Worm (Caenorhabditis elegans) whole organism, L4 larva: ENCODE data around the gene apn-1.

Experiments used
- D1046.2 ChIP-seq: fragments of 200-800 bp; sonication (Bioruptor generic); IDR thresholded peaks from 2 replicates; pipeline ENCODE4 v1.3.6; 2022; ENCODE audit warnings: missing genetic modification characterization, missing compliant biosample characterization
- F10B5.3 ChIP-seq: sonication (generic microtip); optimal IDR thresholded peaks from 2 replicates; lab custom pipeline; 2016; ENCODE audit warnings: mild to moderate bottlenecking, missing genetic modification characterization, missing compliant biosample characterization
- F37D6.2 ChIP-seq: sonication (generic microtip); optimal IDR thresholded peaks from 2 replicates; lab custom pipeline; 2016; ENCODE audit warnings: mild to moderate bottlenecking, missing genetic modification characterization, missing compliant biosample characterization
- R02D3.7 ChIP-seq: fragments of 150-350 bp; sonication (generic microtip); optimal IDR thresholded peaks from 3 replicates; lab custom pipeline; 2014; ENCODE audit warnings: missing biosample characterization, missing genetic modification characterization
- T20F7.1 ChIP-seq: fragments of 200-800 bp; sonication (Bioruptor generic); optimal IDR thresholded peaks from 2 replicates; lab custom pipeline; 2018; ENCODE audit warnings: mild to moderate bottlenecking, missing genetic modification characterization, missing compliant biosample characterization
- T26A8.4 ChIP-seq: fragments of 200-800 bp; sonication (Bioruptor generic); IDR thresholded peaks from 2 replicates; pipeline ENCODE4 v1.3.6; 2022; ENCODE audit warnings: missing genetic modification characterization, missing compliant biosample characterization
- Y105C5A.15 ChIP-seq: fragments of 200-800 bp; sonication (Bioruptor generic); IDR thresholded peaks from 2 replicates; pipeline ENCODE4 v1.3.6; 2022; ENCODE audit warnings: missing genetic modification characterization, missing compliant biosample characterization
- ZK546.5 ChIP-seq, 2 experiments: sonication (generic microtip); optimal IDR thresholded peaks; 2 replicates each; lab custom pipeline; 2017; ENCODE audit warnings: missing biosample characterization in 2 of 2, missing genetic modification characterization in 2 of 2
- aly-2 ChIP-seq: sonication (generic microtip); optimal IDR thresholded peaks from 2 replicates; lab custom pipeline; 2018; ENCODE audit warnings: missing biosample characterization, missing genetic modification characterization
- ama-1 ChIP-seq: fragments of 150-350 bp; optimal IDR thresholded peaks from 2 replicates; lab custom pipeline; 2014; ENCODE audit warnings: inconsistent platforms, mixed read lengths
- ceh-20 ChIP-seq: fragments of 200-800 bp; sonication (Bioruptor generic); IDR thresholded peaks from 2 replicates; pipeline ENCODE4 v1.3.6; 2022; ENCODE audit warnings: missing genetic modification reagents, missing genetic modification characterization, missing compliant biosample characterization
- ceh-28 ChIP-seq: fragments of 150-350 bp; optimal IDR thresholded peaks from 2 replicates; lab custom pipeline; 2014; ENCODE audit warnings: missing biosample characterization, missing genetic modification reagents, missing genetic modification characterization
- ceh-62 ChIP-seq: sonication (generic microtip); optimal IDR thresholded peaks from 2 replicates; lab custom pipeline; 2017; ENCODE audit warnings: missing biosample characterization, missing genetic modification characterization
- ceh-82 ChIP-seq: sonication (generic microtip); optimal IDR thresholded peaks from 2 replicates; lab custom pipeline; 2017; ENCODE audit warnings: missing biosample characterization, missing genetic modification characterization
- cey-2 ChIP-seq: sonication (generic microtip); optimal IDR thresholded peaks from 3 replicates; lab custom pipeline; 2017; ENCODE audit warnings: missing genetic modification characterization, mild to moderate bottlenecking, missing compliant biosample characterization, antibody characterized with exemption, borderline replicate concordance; ENCODE audit not compliant: insufficient read depth
- daf-19 ChIP-seq: fragments of 200-800 bp; sonication (Bioruptor generic); conservative IDR thresholded peaks from 2 replicates; pipeline ENCODE4 v1.3.6; 2022; ENCODE audit warnings: missing genetic modification characterization, missing compliant biosample characterization
- dpl-1 ChIP-seq: fragments of 150-350 bp; optimal IDR thresholded peaks from 2 replicates; lab custom pipeline; 2014; ENCODE audit warnings: missing biosample characterization, missing genetic modification reagents, missing genetic modification characterization
- duxl-1 ChIP-seq: sonication (generic microtip); optimal IDR thresholded peaks from 2 replicates; lab custom pipeline; 2016; ENCODE audit warnings: mild to moderate bottlenecking, missing genetic modification characterization, moderate library complexity, missing compliant biosample characterization; ENCODE audit not compliant: poor library complexity
- egl-27 ChIP-seq: sonication (generic microtip); optimal IDR thresholded peaks from 3 replicates; lab custom pipeline; 2017; ENCODE audit warnings: missing biosample characterization, missing genetic modification reagents, missing genetic modification characterization
- hif-1 ChIP-seq, 2 experiments: sonication (generic microtip); optimal IDR thresholded peaks; 2 replicates each; lab custom pipeline; 2016 to 2017; ENCODE audit warnings: missing compliant biosample characterization in 2 of 2, missing genetic modification characterization in 2 of 2, missing genetic modification reagents in 2 of 2, missing genotype in 2 of 2, mild to moderate bottlenecking in 1 of 2
- hlh-11 ChIP-seq: fragments of 200-800 bp; sonication (Bioruptor generic); optimal IDR thresholded peaks from 2 replicates; lab custom pipeline; 2018; ENCODE audit warnings: mild to moderate bottlenecking, missing genetic modification characterization, missing compliant biosample characterization
- jun-1 ChIP-seq: fragments of 150-350 bp; optimal IDR thresholded peaks from 2 replicates; lab custom pipeline; 2014; ENCODE audit warnings: missing biosample characterization, missing genetic modification reagents, missing genetic modification characterization
- lim-7 ChIP-seq: fragments of 200-800 bp; sonication (Bioruptor generic); IDR thresholded peaks from 2 replicates; pipeline ENCODE4 v1.3.6; 2022; ENCODE audit warnings: missing genetic modification characterization, missing compliant biosample characterization
- lin-13 ChIP-seq: fragments of 150-350 bp; optimal IDR thresholded peaks from 2 replicates; lab custom pipeline; 2014; ENCODE audit warnings: missing biosample characterization, missing genetic modification reagents, missing genetic modification characterization
- lin-29 ChIP-seq: fragments of 200-800 bp; sonication (Bioruptor generic); IDR thresholded peaks from 2 replicates; pipeline ENCODE4 v1.3.6; 2022; ENCODE audit warnings: missing genetic modification reagents, missing genetic modification characterization, missing compliant biosample characterization
- lir-3 ChIP-seq: sonication (generic microtip); optimal IDR thresholded peaks from 2 replicates; lab custom pipeline; 2016; ENCODE audit warnings: mild to moderate bottlenecking, missing genetic modification characterization, missing compliant biosample characterization
- lsy-2 ChIP-seq, 2 experiments: fragments of 150-350 bp in 1 of 2; sonication (generic microtip) in 1 of 2; optimal IDR thresholded peaks; 2 replicates each; lab custom pipeline; 2014 to 2017; ENCODE audit warnings: missing biosample characterization in 2 of 2, missing genetic modification characterization in 2 of 2
- mxl-3 ChIP-seq: fragments of 200-800 bp; sonication (Bioruptor generic); optimal IDR thresholded peaks from 2 replicates; lab custom pipeline; 2018; ENCODE audit warnings: mild to moderate bottlenecking, missing genetic modification characterization, missing compliant biosample characterization
- nhr-11 ChIP-seq: fragments of 150-350 bp; optimal IDR thresholded peaks from 2 replicates; lab custom pipeline; 2014; ENCODE audit warnings: missing biosample characterization, missing genetic modification characterization
- nhr-111 ChIP-seq: fragments of 200-800 bp; sonication (Bioruptor generic); optimal IDR thresholded peaks from 2 replicates; lab custom pipeline; 2018; ENCODE audit warnings: mild to moderate bottlenecking, missing genetic modification characterization, missing compliant biosample characterization
- nhr-237 ChIP-seq: sonication (generic microtip); optimal IDR thresholded peaks from 2 replicates; lab custom pipeline; 2017; ENCODE audit warnings: missing biosample characterization, missing genetic modification characterization
- nhr-25 ChIP-seq: sonication (generic microtip); optimal IDR thresholded peaks from 2 replicates; lab custom pipeline; 2017; ENCODE audit warnings: missing genetic modification characterization, mild to moderate bottlenecking, missing compliant biosample characterization, antibody characterized with exemption, moderate library complexity, borderline replicate concordance; ENCODE audit not compliant: insufficient read depth
- nhr-28 ChIP-seq: fragments of 150-350 bp; optimal IDR thresholded peaks from 2 replicates; lab custom pipeline; 2014; ENCODE audit warnings: missing biosample characterization, missing genetic modification characterization
- nhr-41 ChIP-seq: fragments of 200-800 bp; sonication (Bioruptor generic); IDR thresholded peaks from 2 replicates; pipeline ENCODE4 v1.3.6; 2022; ENCODE audit warnings: missing genetic modification reagents, missing genetic modification characterization, missing compliant biosample characterization
- nhr-42 ChIP-seq: fragments of 200-800 bp; sonication (Bioruptor generic); IDR thresholded peaks from 2 replicates; pipeline ENCODE4 v1.3.6; 2022; ENCODE audit warnings: missing genetic modification characterization, missing compliant biosample characterization
- nhr-48 ChIP-seq: sonication (generic microtip); optimal IDR thresholded peaks from 2 replicates; lab custom pipeline; 2016; ENCODE audit warnings: mild to moderate bottlenecking, missing genetic modification characterization, missing compliant biosample characterization
- nhr-77 ChIP-seq: fragments of 150-350 bp; optimal IDR thresholded peaks from 2 replicates; lab custom pipeline; 2014; ENCODE audit warnings: missing biosample characterization, missing genetic modification characterization
- pqm-1 ChIP-seq: sonication (generic microtip); optimal IDR thresholded peaks from 2 replicates; lab custom pipeline; 2017; ENCODE audit warnings: missing biosample characterization, missing genetic modification characterization
- rbr-2 ChIP-seq: sonication (generic microtip); optimal IDR thresholded peaks from 2 replicates; lab custom pipeline; 2016; ENCODE audit warnings: missing genotype, missing genetic modification characterization, missing compliant biosample characterization
- saeg-2 ChIP-seq: fragments of 200-800 bp; sonication (Bioruptor generic); IDR thresholded peaks from 2 replicates; pipeline ENCODE4 v1.3.6; 2022; ENCODE audit warnings: missing genetic modification reagents, missing genetic modification characterization, missing compliant biosample characterization
- snpc-4 ChIP-seq: fragments of 150-350 bp; optimal IDR thresholded peaks from 2 replicates; lab custom pipeline; 2014; ENCODE audit warnings: missing biosample characterization, missing genetic modification characterization
- tag-97 ChIP-seq: fragments of 200-800 bp; sonication (Bioruptor generic); IDR thresholded peaks from 2 replicates; pipeline ENCODE4 v1.3.6; 2022; ENCODE audit warnings: missing genetic modification characterization, missing compliant biosample characterization
- unc-130 ChIP-seq: sonication (generic microtip); optimal IDR thresholded peaks from 2 replicates; lab custom pipeline; 2016; ENCODE audit warnings: missing genetic modification reagents, missing genetic modification characterization, missing compliant biosample characterization
- unc-39 ChIP-seq: sonication (generic microtip); optimal IDR thresholded peaks from 2 replicates; lab custom pipeline; 2017; ENCODE audit warnings: missing biosample characterization, missing genetic modification characterization
- unc-62 ChIP-seq, 3 experiments: fragments of 150-350 bp in 1 of 3; sonication (generic microtip); optimal IDR thresholded peaks in 2 of 3; peaks in 1 of 3; 1 replicate in 1 of 3; 2 replicates in 2 of 3; lab custom pipeline; 2014 to 2017; ENCODE audit warnings: missing biosample characterization in 3 of 3, missing genetic modification characterization in 3 of 3, missing genetic modification reagents in 3 of 3, missing genotype in 1 of 3
- zag-1 ChIP-seq: fragments of 150-350 bp; optimal IDR thresholded peaks from 2 replicates; lab custom pipeline; 2014; ENCODE audit warnings: missing biosample characterization, missing genetic modification characterization
- ztf-11 ChIP-seq: fragments of 150-350 bp; optimal IDR thresholded peaks from 2 replicates; lab custom pipeline; 2014; ENCODE audit warnings: missing biosample characterization, missing genetic modification characterization

apn-1 gene

DNA sequence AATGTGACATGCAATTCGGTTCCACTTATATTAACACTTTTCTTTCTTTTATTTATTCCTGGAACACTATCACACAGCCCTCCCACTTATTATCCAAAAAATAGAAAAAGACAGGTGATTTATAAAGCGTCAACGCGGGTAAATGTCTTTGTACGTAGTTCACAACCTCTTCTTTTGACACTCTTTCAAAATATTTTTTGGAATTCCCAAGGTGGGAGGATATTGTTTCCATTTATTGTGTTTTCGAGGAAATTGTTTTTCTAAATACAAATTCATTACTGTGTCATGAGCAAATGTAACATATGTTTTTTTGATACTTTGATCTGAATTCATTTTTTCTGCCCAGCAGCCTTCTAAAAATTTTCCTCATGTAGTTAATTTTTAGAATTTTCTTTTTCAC lies 10.5 kb downstream of the apn-1 start:
- TF ChIP-seq nhr-111 (GFP tag; lab: Kevin White, UChicago) (no peak), ztf-11 (tag; lab: Kevin White, UChicago) (no peak), dpl-1 (GFP tag; lab: Kevin White, UChicago) (no peak), F10B5.3 (no peak), lsy-2 (tag; optimal IDR thresholded peaks at IDR 0.05; lab: Kevin White, UChicago) (no peak), ceh-62 (tag; lab: Kevin White, UChicago) (no peak), hif-1 (tag; optimal IDR thresholded peaks at IDR 0.05; lab: Kevin White, UChicago) (no peak), mxl-3 (GFP tag; lab: Kevin White, UChicago) (no peak), unc-62 (GFP tag; optimal IDR thresholded peaks at IDR 0.05 in 1 of 2; lab: Kevin White, UChicago) (no peak), unc-62 (tag; optimal IDR thresholded peaks at IDR 0.05; lab: Kevin White, UChicago) (no peak), daf-19 (no peak), pqm-1 (tag; lab: Kevin White, UChicago) (no peak), ama-1 (lab: Kevin White, UChicago) (no peak), egl-27 (tag; lab: Kevin White, UChicago) (no peak), hlh-11 (tag; lab: Kevin White, UChicago) (no peak), lim-7 (GFP tag; lab: Robert Waterston, UW) (no peak), ceh-20 (no peak), nhr-28 (tag; lab: Kevin White, UChicago) (no peak), duxl-1 (tag; lab: Kevin White, UChicago) (no peak), cey-2 (no peak)

ce11 chrII:8058769-8059168 lies 11.4 kb downstream of the apn-1 start, which contains the start of gene T05H10.8:
TSS of gene T05H10.8 (plus strand) at chrII:8059069.
- no peak for TF ChIP-seq rbr-2
- TF ChIP-seq unc-39: no peak
- no peak for TF ChIP-seq F37D6.2 (tag; lab: Kevin White, UChicago)
- no peak for TF ChIP-seq mxl-3 (GFP tag; lab: Kevin White, UChicago)
- TF ChIP-seq daf-19: no peak
- no peak for TF ChIP-seq ZK546.5 (tag; optimal IDR thresholded peaks at IDR 0.05; lab: Kevin White, UChicago)

DNA sequence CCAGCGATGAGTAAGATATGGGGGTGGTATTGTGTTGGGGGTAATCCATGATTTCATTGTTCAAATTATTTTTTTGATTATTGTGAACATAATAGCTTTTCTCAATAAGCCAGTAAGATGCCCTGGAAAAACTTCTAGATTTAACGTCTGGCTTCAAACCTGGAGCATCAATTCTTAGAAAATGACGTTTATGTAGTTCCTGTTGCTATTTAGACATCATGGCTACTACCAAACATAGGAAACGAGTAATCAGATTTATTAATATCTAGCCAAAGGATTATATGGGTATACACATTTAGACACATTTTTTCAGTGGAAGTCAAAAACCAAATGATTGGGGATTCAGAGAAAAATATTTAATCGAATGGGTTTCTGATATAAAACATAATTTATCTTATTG lies 12.2 kb downstream of the apn-1 start:
- TF ChIP-seq saeg-2 (GFP tag; lab: Robert Waterston, UW) (no peak), nhr-11 (peak; percentile 9)

DNA sequence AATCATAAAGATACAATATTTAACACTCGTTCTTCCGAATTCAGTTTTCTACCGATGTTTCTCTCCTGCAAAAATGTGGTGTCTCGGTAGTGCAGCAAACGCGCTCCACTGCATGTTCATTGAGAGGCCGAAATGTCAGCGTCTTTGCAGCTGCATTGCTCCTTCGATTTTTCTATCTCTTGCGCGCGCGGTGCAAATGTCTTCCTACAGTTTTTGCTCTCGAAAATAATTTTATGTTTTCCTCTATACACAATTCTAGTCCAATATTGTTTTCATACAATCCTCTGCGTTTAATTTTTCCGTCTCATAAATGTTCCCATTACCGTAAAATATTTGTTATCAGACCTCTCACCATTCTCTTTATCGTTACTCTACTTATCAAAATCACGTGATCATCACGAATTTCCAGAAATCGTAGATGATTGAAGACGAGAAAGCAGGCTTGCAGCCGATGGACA lies 15.0 kb downstream of the apn-1 start, which contains the start of gene ufd-2:
ufd-2 (plus strand) TSS at position 408 of the 458 bp plus-strand sequence.
- TF ChIP-seq lim-7 (GFP tag; lab: Robert Waterston, UW) (no peak), T26A8.4 (GFP tag; lab: Robert Waterston, UW) (no peak), duxl-1 (tag; lab: Kevin White, UChicago) (no peak), R02D3.7 (tag; lab: Kevin White, UChicago) (no peak), lsy-2 (tag; optimal IDR thresholded peaks at IDR 0.05; lab: Kevin White, UChicago) (peak; percentile 10 to 76), nhr-111 (GFP tag; lab: Kevin White, UChicago) (no peak), nhr-41 (no peak), jun-1 (tag; lab: Kevin White, UChicago) (no peak), tag-97 (GFP tag; lab: Robert Waterston, UW) (no peak), nhr-25 (tag; lab: Kevin White, UChicago) (peak; percentile 31), T20F7.1 (GFP tag; lab: Kevin White, UChicago) (peak; percentile 80), ceh-28 (tag; lab: Kevin White, UChicago) (no peak), unc-130 (peak; percentile 77), D1046.2 (GFP tag; lab: Robert Waterston, UW) (no peak), zag-1 (tag; lab: Kevin White, UChicago) (no peak), nhr-48 (tag; lab: Kevin White, UChicago) (no peak), nhr-77 (tag; lab: Kevin White, UChicago) (peak; percentile 80), nhr-237 (tag; lab: Kevin White, UChicago) (no peak), Y105C5A.15 (GFP tag; lab: Robert Waterston, UW) (no peak), nhr-42 (GFP tag; lab: Robert Waterston, UW) (no peak), lin-13 (GFP tag; lab: Kevin White, UChicago) (peak; percentile 80), ceh-82 (tag; lab: Kevin White, UChicago) (no peak), lir-3 (tag; lab: Kevin White, UChicago) (no peak), snpc-4 (tag; lab: Kevin White, UChicago) (no peak), lin-29 (GFP tag; lab: Robert Waterston, UW) (no peak), aly-2 (tag; lab: Kevin White, UChicago) (no peak), saeg-2 (GFP tag; lab: Robert Waterston, UW) (no peak)
